Worm (Caenorhabditis elegans) whole organism, L1 larva: ENCODE measurements around the gene B0281.3.

Source experiments
- C16A3.4 ChIP-seq: fragments of 150-350 bp; optimal IDR thresholded peaks from 2 replicates; lab custom pipeline; 2014; ENCODE audit warnings: missing biosample characterization, missing genetic modification characterization
- C34B4.2 ChIP-seq: sonication (generic microtip); optimal IDR thresholded peaks from 2 replicates; lab custom pipeline; 2017; ENCODE audit warnings: mild to moderate bottlenecking, missing genetic modification characterization, missing compliant biosample characterization
- Y116A8C.19 ChIP-seq: sonication (generic microtip); optimal IDR thresholded peaks from 2 replicates; lab custom pipeline; 2016; ENCODE audit warnings: missing compliant biosample characterization, missing genetic modification characterization, borderline replicate concordance
- aly-2 ChIP-seq: fragments of 150-350 bp; optimal IDR thresholded peaks from 2 replicates; lab custom pipeline; 2014; ENCODE audit warnings: missing biosample characterization, missing genetic modification characterization
- ceh-63 ChIP-seq: fragments of 200-800 bp; sonication (Bioruptor generic); optimal IDR thresholded peaks from 2 replicates; lab custom pipeline; 2018; ENCODE audit warnings: mild to moderate bottlenecking, missing genetic modification characterization, missing compliant biosample characterization
- ceh-8 ChIP-seq: fragments of 200-800 bp; sonication (Bioruptor generic); optimal IDR thresholded peaks from 2 replicates; lab custom pipeline; 2018; ENCODE audit warnings: mild to moderate bottlenecking, missing genetic modification characterization, moderate library complexity, missing compliant biosample characterization
- dsc-1 ChIP-seq: sonication (generic microtip); optimal IDR thresholded peaks from 2 replicates; lab custom pipeline; 2016; ENCODE audit warnings: mild to moderate bottlenecking, missing genetic modification characterization, missing compliant biosample characterization
- efl-1 ChIP-seq, 4 experiments: fragments of 150-350 bp; optimal IDR thresholded peaks in 3 of 4; peaks in 1 of 4; 1 replicate in 1 of 4; 2 replicates in 3 of 4; lab custom pipeline; 2014; ENCODE audit warnings: missing biosample characterization in 2 of 4, missing genetic modification characterization in 2 of 4, missing genetic modification reagents in 2 of 4
- egl-27 ChIP-seq, 2 experiments: fragments of 150-350 bp in 1 of 2; sonication (generic microtip); optimal IDR thresholded peaks; 3 replicates each; lab custom pipeline; 2017 to 2018; ENCODE audit warnings: missing biosample characterization in 2 of 2, missing genetic modification characterization in 2 of 2, missing genetic modification reagents in 2 of 2
- elt-2 ChIP-seq: sonication (generic microtip); optimal IDR thresholded peaks from 2 replicates; lab custom pipeline; 2016; ENCODE audit warnings: missing genetic modification characterization, mild to moderate bottlenecking, inconsistent platforms, missing compliant biosample characterization, missing genetic modification reagents
- fos-1 ChIP-seq: fragments of 150-350 bp; optimal IDR thresholded peaks from 2 replicates; lab custom pipeline; 2014; ENCODE audit warnings: missing biosample characterization, missing genetic modification characterization
- grh-1 ChIP-seq: fragments of 200-800 bp; sonication (Bioruptor generic); IDR thresholded peaks from 2 replicates; pipeline ENCODE4 v1.3.6; 2022; ENCODE audit warnings: missing genetic modification reagents, missing genetic modification characterization, missing compliant biosample characterization
- hpl-2 ChIP-seq: fragments of 150-350 bp; optimal IDR thresholded peaks from 2 replicates; lab custom pipeline; 2014; ENCODE audit warnings: missing biosample characterization, missing genetic modification reagents, missing genetic modification characterization
- isw-1 ChIP-seq: fragments of 200-800 bp; sonication (Bioruptor generic); IDR thresholded peaks from 2 replicates; pipeline ENCODE4 v1.3.6; 2022; ENCODE audit warnings: missing genetic modification characterization, missing compliant biosample characterization
- jun-1 ChIP-seq: fragments of 150-350 bp; optimal IDR thresholded peaks from 2 replicates; lab custom pipeline; 2014; ENCODE audit warnings: missing biosample characterization, missing genetic modification reagents, missing genetic modification characterization
- lin-35 ChIP-seq, 2 experiments: fragments of 150-350 bp; optimal IDR thresholded peaks; 2 replicates each; lab custom pipeline; 2014; ENCODE audit warnings: missing biosample characterization in 2 of 2, missing genetic modification characterization in 2 of 2, missing genetic modification reagents in 2 of 2
- lir-3 ChIP-seq: sonication (generic microtip); optimal IDR thresholded peaks from 2 replicates; lab custom pipeline; 2016; ENCODE audit warnings: mild to moderate bottlenecking, missing genetic modification characterization, moderate library complexity, missing compliant biosample characterization; ENCODE audit not compliant: poor library complexity
- mef-2 ChIP-seq: fragments of 150-350 bp; optimal IDR thresholded peaks from 2 replicates; lab custom pipeline; 2014; ENCODE audit warnings: missing biosample characterization, missing genetic modification characterization
- nhr-12 ChIP-seq: sonication (generic microtip); optimal IDR thresholded peaks from 2 replicates; lab custom pipeline; 2017; ENCODE audit warnings: missing biosample characterization, missing genetic modification characterization
- nhr-20 ChIP-seq: sonication (generic microtip); optimal IDR thresholded peaks from 2 replicates; lab custom pipeline; 2016; ENCODE audit warnings: mild to moderate bottlenecking, missing genetic modification characterization, missing compliant biosample characterization
- nhr-28 ChIP-seq: fragments of 150-350 bp; optimal IDR thresholded peaks from 2 replicates; lab custom pipeline; 2014; ENCODE audit warnings: missing biosample characterization, missing genetic modification characterization
- nhr-71 ChIP-seq: sonication (generic microtip); optimal IDR thresholded peaks from 2 replicates; lab custom pipeline; 2016; ENCODE audit warnings: mild to moderate bottlenecking, missing genetic modification characterization, moderate library complexity, missing compliant biosample characterization
- pag-3 ChIP-seq: sonication (generic microtip); optimal IDR thresholded peaks from 2 replicates; lab custom pipeline; 2017; ENCODE audit warnings: missing genetic modification characterization, mild to moderate bottlenecking, missing compliant biosample characterization, antibody characterized with exemption, borderline replicate concordance; ENCODE audit not compliant: insufficient read depth
- pax-3 ChIP-seq: fragments of 200-800 bp; sonication (Bioruptor generic); optimal IDR thresholded peaks from 2 replicates; lab custom pipeline; 2018; ENCODE audit warnings: mild to moderate bottlenecking, missing genetic modification characterization, moderate library complexity, missing compliant biosample characterization
- pqm-1 ChIP-seq: sonication (generic microtip); optimal IDR thresholded peaks from 3 replicates; lab custom pipeline; 2017; ENCODE audit warnings: missing biosample characterization, missing genetic modification characterization
- skn-1 ChIP-seq: fragments of 150-350 bp; optimal IDR thresholded peaks from 2 replicates; lab custom pipeline; 2014; ENCODE audit warnings: missing biosample characterization, missing genetic modification characterization
- sox-4 ChIP-seq: sonication (generic microtip); optimal IDR thresholded peaks from 2 replicates; lab custom pipeline; 2016; ENCODE audit warnings: missing genetic modification characterization, missing compliant biosample characterization
- tbx-2 ChIP-seq: sonication (generic microtip); optimal IDR thresholded peaks from 2 replicates; lab custom pipeline; 2016; ENCODE audit warnings: missing genetic modification characterization, missing compliant biosample characterization
- unc-130 ChIP-seq: fragments of 150-350 bp; optimal IDR thresholded peaks from 2 replicates; lab custom pipeline; 2017; ENCODE audit warnings: missing biosample characterization, missing genetic modification characterization, inconsistent platforms
- unc-86 ChIP-seq: sonication (generic microtip); optimal IDR thresholded peaks from 2 replicates; lab custom pipeline; 2016; ENCODE audit warnings: missing genetic modification characterization, missing compliant biosample characterization
- xbp-1 ChIP-seq: sonication (generic microtip); optimal IDR thresholded peaks from 2 replicates; lab custom pipeline; 2016; ENCODE audit warnings: missing genetic modification characterization, missing compliant biosample characterization
- zag-1 ChIP-seq: fragments of 150-350 bp; optimal IDR thresholded peaks from 2 replicates; lab custom pipeline; 2014; ENCODE audit warnings: missing biosample characterization, missing genetic modification characterization
- zip-4 ChIP-seq: fragments of 200-800 bp; sonication (Bioruptor generic); optimal IDR thresholded peaks from 2 replicates; lab custom pipeline; 2018; ENCODE audit warnings: mild to moderate bottlenecking, missing genetic modification characterization, moderate library complexity, missing compliant biosample characterization
- ztf-4 ChIP-seq: fragments of 150-350 bp; optimal IDR thresholded peaks from 2 replicates; lab custom pipeline; 2014; ENCODE audit warnings: missing biosample characterization, missing genetic modification characterization

B0281.3 gene

DNA sequence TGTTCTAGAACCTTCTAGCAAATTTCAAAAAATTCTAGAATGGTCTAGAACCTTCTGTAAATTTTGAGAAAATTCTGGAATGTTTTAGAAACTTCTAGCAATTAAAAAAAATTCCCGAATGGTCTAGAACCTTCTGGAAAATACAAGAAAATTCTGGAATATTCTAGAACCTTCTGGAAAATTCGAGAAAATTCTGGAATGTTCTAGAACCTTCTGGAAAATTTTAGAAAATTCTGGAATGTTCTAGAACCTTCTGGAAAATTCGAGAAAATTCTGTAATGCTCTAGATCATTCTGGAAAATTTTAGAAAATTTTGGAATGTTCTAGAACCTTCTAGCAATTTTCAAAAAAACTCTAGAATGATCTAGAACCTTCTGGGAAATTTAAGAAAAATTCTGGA, 23.6 kb downstream of the B0281.3 start:
- TF ChIP-seq unc-86 (tag; lab: Kevin White, UChicago) (no peak), sox-4 (tag; lab: Kevin White, UChicago) (no peak), ceh-8 (GFP tag; lab: Kevin White, UChicago) (no peak), jun-1 (tag; lab: Kevin White, UChicago) (no peak), zip-4 (GFP tag; lab: Kevin White, UChicago) (no peak), nhr-28 (tag; lab: Kevin White, UChicago) (no peak), nhr-12 (tag; lab: Kevin White, UChicago) (no peak), ztf-4 (tag; lab: Kevin White, UChicago) (no peak), aly-2 (tag; lab: Kevin White, UChicago) (no peak), egl-27 (tag; optimal IDR thresholded peaks at IDR 0.05; lab: Kevin White, UChicago) (no peak), lir-3 (tag; lab: Kevin White, UChicago) (no peak), zag-1 (tag; lab: Kevin White, UChicago) (no peak)

DNA sequence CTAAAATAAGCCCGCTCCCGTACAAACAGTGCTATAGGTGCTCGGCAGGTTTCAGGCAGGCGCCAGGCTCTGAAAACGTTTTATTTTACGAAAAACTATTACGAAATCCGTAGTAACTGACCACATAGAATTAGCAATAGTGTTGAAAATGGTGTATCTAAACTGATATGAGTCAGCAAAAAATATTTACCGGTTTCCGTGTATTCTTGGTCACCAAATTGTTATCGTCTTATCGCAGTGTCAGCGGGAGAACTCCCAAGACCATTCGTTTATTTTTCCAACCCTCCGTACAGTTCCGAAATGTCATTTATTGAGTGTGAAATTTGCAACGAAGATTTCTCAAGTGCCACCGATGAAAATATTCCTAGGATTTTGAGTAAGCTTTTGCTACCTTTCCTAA, 25.4 kb downstream of the B0281.3 start, which contains the start of gene F43C11.8:
Gene F43C11.8, plus strand, starts transcription at position 301 of the 400 bp plus-strand sequence.
- TF ChIP-seq pax-3 (tag; lab: Kevin White, UChicago) (no peak), xbp-1 (tag; lab: Kevin White, UChicago) (no peak), nhr-71 (tag; lab: Kevin White, UChicago) (no peak), mef-2 (tag; lab: Kevin White, UChicago) (no peak), ceh-63 (GFP tag; lab: Kevin White, UChicago) (no peak), aly-2 (tag; lab: Kevin White, UChicago) (no peak), dsc-1 (tag; lab: Kevin White, UChicago) (no peak), hpl-2 (no peak), tbx-2 (no peak), egl-27 (tag; optimal IDR thresholded peaks at IDR 0.05; lab: Kevin White, UChicago) (no peak), C16A3.4 (no peak)

DNA sequence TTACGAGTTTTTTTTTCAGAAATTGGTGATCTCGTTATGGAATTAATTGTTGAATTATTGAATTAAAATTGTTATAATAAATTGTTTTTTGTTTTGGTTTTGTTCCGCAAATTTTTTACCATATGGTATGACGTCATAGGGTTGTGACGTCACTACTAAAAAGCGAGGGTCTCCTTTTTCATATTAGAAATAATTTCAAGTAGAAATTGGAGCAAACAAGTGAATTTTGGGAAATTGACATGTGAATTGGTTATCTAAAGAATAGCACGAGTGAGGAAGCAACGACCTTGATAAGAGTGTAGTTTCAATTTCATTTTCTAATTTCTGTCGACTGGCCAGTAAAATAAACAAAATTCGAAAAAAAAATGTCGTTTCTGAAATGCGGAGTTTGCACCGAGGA, 28.7 kb downstream of the B0281.3 start, which contains the start of gene F43C11.7:
Gene F43C11.7, plus strand, starts transcription at position 326 of the 400 bp plus-strand sequence.
- TF ChIP-seq nhr-12 (tag; lab: Kevin White, UChicago) (no peak), lin-35 (GFP tag; optimal IDR thresholded peaks at IDR 0.05; lab: Kevin White, UChicago) (peak in 1 of 2 experiments; percentile 20), elt-2 (tag; lab: Kevin White, UChicago) (peak; percentile 73), nhr-20 (tag; lab: Kevin White, UChicago) (peak; percentile 30), nhr-71 (tag; lab: Kevin White, UChicago) (peak; percentile 9), efl-1 (optimal IDR thresholded peaks at IDR 0.05; lab: Kevin White, UChicago) (no peak), efl-1 (GFP tag; optimal IDR thresholded peaks at IDR 0.05 in 1 of 2; lab: Kevin White, UChicago) (peak in 1 of 2 experiments; percentile 71), isw-1 (no peak)

DNA sequence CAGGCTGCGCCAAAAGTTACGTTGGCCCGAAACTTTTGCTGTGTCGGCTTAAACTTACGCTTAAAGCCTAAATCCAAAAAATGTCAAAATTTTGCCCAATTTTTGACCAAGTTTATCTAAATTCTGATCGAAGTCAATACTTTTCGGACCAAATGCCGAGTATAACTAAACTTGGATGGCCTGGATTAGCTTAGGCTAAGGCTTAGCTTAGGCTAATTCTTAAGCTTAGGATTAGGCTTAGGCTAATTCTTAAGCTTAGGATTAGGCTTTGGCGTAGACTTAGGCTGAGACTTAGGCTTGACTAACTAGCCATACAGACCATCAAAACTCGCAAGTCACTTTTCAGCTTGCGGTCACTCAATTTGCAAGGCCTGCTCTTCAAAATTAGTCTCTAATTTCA, 29.3 kb downstream of the B0281.3 start:
- TF ChIP-seq skn-1 = no peak
- TF ChIP-seq mef-2 (tag; lab: Kevin White, UChicago) = no peak
- no peak for TF ChIP-seq dsc-1 (tag; lab: Kevin White, UChicago)
- no peak for TF ChIP-seq xbp-1 (tag; lab: Kevin White, UChicago)
- TF ChIP-seq pag-3 (tag; lab: Kevin White, UChicago) = no peak
- TF ChIP-seq C34B4.2 = no peak
- TF ChIP-seq grh-1 (GFP tag; lab: Robert Waterston, UW) = no peak
- TF ChIP-seq zag-1 (tag; lab: Kevin White, UChicago) = no peak
- TF ChIP-seq fos-1 (tag; lab: Kevin White, UChicago) = no peak
- no peak for TF ChIP-seq unc-130 (tag; lab: Kevin White, UChicago)
- TF ChIP-seq Y116A8C.19 (tag; lab: Kevin White, UChicago) = no peak
- TF ChIP-seq jun-1 (tag; lab: Kevin White, UChicago) = no peak
- TF ChIP-seq pqm-1 (tag; lab: Kevin White, UChicago) = no peak
- no peak for TF ChIP-seq efl-1 (optimal IDR thresholded peaks at IDR 0.05; lab: Kevin White, UChicago)
- no peak for TF ChIP-seq efl-1 (GFP tag; optimal IDR thresholded peaks at IDR 0.05 in 1 of 2; lab: Kevin White, UChicago)
